Fruit fly (Drosophila melanogaster) whole organism, adult: ENCODE measurements around the gene Pif1B.

Source experiments
- CG12768 ChIP-seq: fragments of 200-800 bp; sonication (Bioruptor generic); optimal IDR thresholded peaks from 2 replicates; lab custom pipeline; 2017; ENCODE audit warnings: missing biosample characterization, missing genetic modification characterization, mild to moderate bottlenecking, moderate library complexity, missing genetic modification reagents
- CG14711 ChIP-seq: fragments of 200-800 bp; sonication (Bioruptor generic); optimal IDR thresholded peaks from 2 replicates; lab custom pipeline; 2018; ENCODE audit warnings: missing biosample characterization, mild to moderate bottlenecking, missing genetic modification characterization, moderate library complexity
- CG33017 ChIP-seq: fragments of 200-800 bp; sonication (Bioruptor generic); optimal IDR thresholded peaks from 2 replicates; lab custom pipeline; 2018; ENCODE audit warnings: missing biosample characterization, mild to moderate bottlenecking, missing genetic modification characterization, moderate library complexity
- CG5204 ChIP-seq: fragments of 200-800 bp; sonication (Bioruptor generic); optimal IDR thresholded peaks from 2 replicates; lab custom pipeline; 2016; ENCODE audit warnings: missing biosample characterization, missing genetic modification characterization
- CG7045 ChIP-seq: fragments of 200-800 bp; sonication (Bioruptor generic); optimal IDR thresholded peaks from 2 replicates; lab custom pipeline; 2017; ENCODE audit warnings: missing biosample characterization, mild to moderate bottlenecking, missing genetic modification characterization
- Clk ChIP-seq: fragments of 200-800 bp; sonication (Bioruptor generic); optimal IDR thresholded peaks from 2 replicates; lab custom pipeline; 2017; ENCODE audit warnings: missing biosample characterization, missing genetic modification characterization
- Crg-1 ChIP-seq: fragments of 200-800 bp; sonication (Bioruptor generic); optimal IDR thresholded peaks from 2 replicates; lab custom pipeline; 2016; ENCODE audit warnings: missing biosample characterization, missing genetic modification characterization
- Hr96 ChIP-seq: fragments of 200-800 bp; sonication (Bioruptor generic); optimal IDR thresholded peaks from 2 replicates; lab custom pipeline; 2016; ENCODE audit warnings: missing biosample characterization, missing genetic modification characterization
- Mnt ChIP-seq: fragments of 200-800 bp; sonication (Bioruptor generic); optimal IDR thresholded peaks from 2 replicates; lab custom pipeline; 2016; ENCODE audit warnings: missing biosample characterization, mild to moderate bottlenecking, missing genetic modification characterization
- bab1 ChIP-seq: fragments of 200-800 bp; sonication (Bioruptor generic); optimal IDR thresholded peaks from 3 replicates; lab custom pipeline; 2019; ENCODE audit warnings: missing biosample characterization, mild to moderate bottlenecking, missing genetic modification characterization, moderate library complexity
- kay ChIP-seq: fragments of 200-800 bp; sonication (Bioruptor generic); peaks from one replicate; lab custom pipeline; 2016; ENCODE audit warnings: missing biosample characterization, missing genetic modification characterization, borderline replicate concordance
- ovo ChIP-seq: fragments of 200-800 bp; sonication (Bioruptor generic); optimal IDR thresholded peaks from 2 replicates; lab custom pipeline; 2016; ENCODE audit warnings: missing biosample characterization, missing genetic modification characterization
- pad ChIP-seq: fragments of 200-800 bp; sonication (Bioruptor generic); optimal IDR thresholded peaks from 3 replicates; lab custom pipeline; 2017; ENCODE audit warnings: missing biosample characterization, missing genetic modification characterization, mild to moderate bottlenecking, moderate library complexity, missing genetic modification reagents

dm6 chr3R:8811323-8811936 is 10.5 kb upstream of the Pif1B start:
- TF ChIP-seq kay (peak; percentile 92), Hr96 (GFP tag; lab: Kevin White, UChicago) (peak; percentile 56), Mnt (GFP tag; lab: Kevin White, UChicago) (peak; percentile 45), ovo (GFP tag; lab: Kevin White, UChicago) (peak; percentile 31), CG12768 (GFP tag; lab: Kevin White, UChicago) (peak; percentile 81), Crg-1 (GFP tag; lab: Kevin White, UChicago) (peak; percentile 68), CG33017 (tag; lab: Kevin White, UChicago) (peak; percentile 94), pad (GFP tag; lab: Kevin White, UChicago) (peak; percentile 74), CG5204 (no peak), CG14711 (tag; lab: Kevin White, UChicago) (peak; percentile 86), Clk (GFP tag; lab: Kevin White, UChicago) (peak; percentile 65), bab1 (peak; percentile 43), CG7045 (GFP tag; lab: Kevin White, UChicago) (peak; percentile 91)
